Worm (Caenorhabditis elegans) whole organism, mixed stage, embryonic: ENCODE results near the gene mrps-17.

ENCODE experiments used
- M03D4.4 ChIP-seq: sonication (generic microtip); optimal IDR thresholded peaks from 2 replicates; lab custom pipeline; 2017; ENCODE audit warnings: mild to moderate bottlenecking, missing genetic modification characterization, missing compliant biosample characterization
- bed-3 ChIP-seq: fragments of 200-800 bp; sonication (Bioruptor generic); optimal IDR thresholded peaks from 3 replicates; lab custom pipeline; 2018; ENCODE audit warnings: mild to moderate bottlenecking, missing genetic modification characterization, moderate library complexity, missing compliant biosample characterization
- blmp-1 ChIP-seq: fragments of 150-350 bp; optimal IDR thresholded peaks from 2 replicates; lab custom pipeline; 2014; ENCODE audit warnings: missing biosample characterization, missing genetic modification characterization
- ceh-39 ChIP-seq: fragments of 150-350 bp; optimal IDR thresholded peaks from 2 replicates; lab custom pipeline; 2014; ENCODE audit warnings: missing biosample characterization, missing genetic modification characterization
- ceh-43 ChIP-seq: fragments of 200-800 bp; sonication (Bioruptor generic); optimal IDR thresholded peaks from 2 replicates; lab custom pipeline; 2018; ENCODE audit warnings: mild to moderate bottlenecking, missing genetic modification characterization, moderate library complexity, missing compliant biosample characterization
- ceh-83 ChIP-seq: fragments of 200-800 bp; sonication (Bioruptor generic); optimal IDR thresholded peaks from 2 replicates; lab custom pipeline; 2018; ENCODE audit warnings: mild to moderate bottlenecking, missing genetic modification characterization, missing compliant biosample characterization
- ces-1 ChIP-seq: fragments of 150-350 bp; optimal IDR thresholded peaks from 2 replicates; lab custom pipeline; 2014; ENCODE audit warnings: missing biosample characterization, missing genetic modification reagents, missing genetic modification characterization
- cnd-1 ChIP-seq: fragments of 200-800 bp; sonication (Bioruptor generic); optimal IDR thresholded peaks from 2 replicates; lab custom pipeline; 2018; ENCODE audit warnings: mild to moderate bottlenecking, missing genetic modification characterization, missing compliant biosample characterization
- drap-1 ChIP-seq: fragments of 200-800 bp; sonication (Bioruptor generic); optimal IDR thresholded peaks from 3 replicates; lab custom pipeline; 2018; ENCODE audit warnings: mild to moderate bottlenecking, missing genetic modification characterization, missing compliant biosample characterization
- elt-1 ChIP-seq: sonication (generic microtip); optimal IDR thresholded peaks from 2 replicates; lab custom pipeline; 2017; ENCODE audit warnings: missing genetic modification characterization, mild to moderate bottlenecking, missing compliant biosample characterization, antibody characterized with exemption, moderate library complexity, borderline replicate concordance; ENCODE audit not compliant: insufficient read depth
- elt-3 ChIP-seq: fragments of 150-350 bp; optimal IDR thresholded peaks from 2 replicates; lab custom pipeline; 2014; ENCODE audit warnings: missing biosample characterization, missing genetic modification characterization
- ham-2 ChIP-seq: fragments of 200-800 bp; sonication (Bioruptor generic); optimal IDR thresholded peaks from 2 replicates; lab custom pipeline; 2018; ENCODE audit warnings: mild to moderate bottlenecking, missing genetic modification characterization, missing compliant biosample characterization
- lin-13 ChIP-seq: fragments of 150-350 bp; optimal IDR thresholded peaks from 2 replicates; lab custom pipeline; 2014; ENCODE audit warnings: missing biosample characterization, missing genetic modification characterization
- lin-32 ChIP-seq: fragments of 200-800 bp; sonication (Bioruptor generic); optimal IDR thresholded peaks from 2 replicates; lab custom pipeline; 2018; ENCODE audit warnings: mild to moderate bottlenecking, missing genetic modification characterization, missing compliant biosample characterization
- lsy-2 ChIP-seq: fragments of 150-350 bp; optimal IDR thresholded peaks from 2 replicates; lab custom pipeline; 2014; ENCODE audit warnings: missing biosample characterization, missing genetic modification characterization
- mep-1 ChIP-seq: fragments of 150-350 bp; optimal IDR thresholded peaks from 2 replicates; lab custom pipeline; 2017; ENCODE audit warnings: missing biosample characterization, missing genetic modification reagents, missing genetic modification characterization, inconsistent platforms
- mls-2 ChIP-seq: sonication (generic microtip); optimal IDR thresholded peaks from 2 replicates; lab custom pipeline; 2016; ENCODE audit warnings: mild to moderate bottlenecking, missing genetic modification characterization, moderate library complexity, missing compliant biosample characterization
- nhr-2 ChIP-seq: fragments of 150-350 bp; optimal IDR thresholded peaks from 2 replicates; lab custom pipeline; 2014; ENCODE audit warnings: missing biosample characterization, missing genetic modification characterization
- nhr-28 ChIP-seq: fragments of 150-350 bp; optimal IDR thresholded peaks from 2 replicates; lab custom pipeline; 2014; ENCODE audit warnings: missing biosample characterization, missing genetic modification characterization
- nhr-76 ChIP-seq: sonication (generic microtip); optimal IDR thresholded peaks from 2 replicates; lab custom pipeline; 2017; ENCODE audit warnings: missing biosample characterization, missing genetic modification characterization
- pha-4 ChIP-seq: fragments of 150-350 bp; optimal IDR thresholded peaks from 2 replicates; lab custom pipeline; 2018; ENCODE audit warnings: missing biosample characterization, missing genetic modification reagents, missing genetic modification characterization
- sem-2 ChIP-seq: fragments of 200-800 bp; sonication (Bioruptor generic); optimal IDR thresholded peaks from 2 replicates; lab custom pipeline; 2018; ENCODE audit warnings: mild to moderate bottlenecking, missing genetic modification characterization, missing compliant biosample characterization
- snpc-4 ChIP-seq: fragments of 150-350 bp; optimal IDR thresholded peaks from 2 replicates; lab custom pipeline; 2014; ENCODE audit warnings: missing biosample characterization, missing genetic modification characterization
- sptf-1 ChIP-seq: sonication (generic microtip); optimal IDR thresholded peaks from 2 replicates; lab custom pipeline; 2017; ENCODE audit warnings: mild to moderate bottlenecking, missing genetic modification characterization, moderate library complexity, missing compliant biosample characterization
- tbx-8 ChIP-seq: fragments of 200-800 bp; sonication (Bioruptor generic); optimal IDR thresholded peaks from 2 replicates; lab custom pipeline; 2018; ENCODE audit warnings: mild to moderate bottlenecking, missing genetic modification characterization, moderate library complexity, missing compliant biosample characterization
- unc-120 ChIP-seq: sonication (generic microtip); optimal IDR thresholded peaks from 2 replicates; lab custom pipeline; 2017; ENCODE audit warnings: missing genetic modification characterization, missing compliant biosample characterization; ENCODE audit not compliant: poor library complexity, severe bottlenecking
- unc-39 ChIP-seq: fragments of 150-350 bp; optimal IDR thresholded peaks from 2 replicates; lab custom pipeline; 2014; ENCODE audit warnings: missing biosample characterization, missing genetic modification characterization
- unc-62 ChIP-seq: fragments of 150-350 bp; optimal IDR thresholded peaks from 2 replicates; lab custom pipeline; 2014; ENCODE audit warnings: missing biosample characterization, missing genetic modification reagents, missing genetic modification characterization
- zip-8 ChIP-seq: fragments of 150-350 bp; optimal IDR thresholded peaks from 2 replicates; lab custom pipeline; 2014; ENCODE audit warnings: missing biosample characterization, missing genetic modification characterization
- ztf-11 ChIP-seq: fragments of 150-350 bp; optimal IDR thresholded peaks from 2 replicates; lab custom pipeline; 2014; ENCODE audit warnings: missing biosample characterization, missing genetic modification characterization

Gene mrps-17

ce11 chrIII:6390644-6391043 lies 41.0 kb downstream of the mrps-17 start, which contains the start of gene smrc-1:
smrc-1 (plus strand) TSS chrIII:6390944.
- TF ChIP-seq nhr-2 (tag; lab: Kevin White, UChicago) (no peak), sptf-1 (no peak), unc-62 (GFP tag; lab: Kevin White, UChicago) (no peak), pha-4 (tag; lab: Kevin White, UChicago) (no peak), lin-13 (no peak), ceh-83 (GFP tag; lab: Kevin White, UChicago) (no peak), ces-1 (no peak), nhr-76 (tag; lab: Kevin White, UChicago) (no peak), elt-3 (tag; lab: Kevin White, UChicago) (no peak), blmp-1 (tag; lab: Kevin White, UChicago) (no peak), ham-2 (GFP tag; lab: Kevin White, UChicago) (no peak), lsy-2 (tag; lab: Kevin White, UChicago) (no peak), sem-2 (GFP tag; lab: Kevin White, UChicago) (no peak), ceh-43 (GFP tag; lab: Kevin White, UChicago) (no peak), unc-39 (no peak), mep-1 (tag; lab: Kevin White, UChicago) (no peak), M03D4.4 (no peak), unc-120 (tag; lab: Kevin White, UChicago) (no peak), bed-3 (no peak), zip-8 (tag; lab: Kevin White, UChicago) (no peak)

- TF ChIP-seq bed-3 (no peak), ceh-39 (tag; lab: Kevin White, UChicago) (no peak)
- TF ChIP-seq, all 35 proteins: peak for 0
Observed at ce11 chrIII:6389533-6389932, 42.1 kb downstream of the mrps-17 start, which contains the start of gene C16A3.2. C16A3.2 (plus strand) TSS chrIII:6389833.

- TF ChIP-seq ces-1: no peak
- TF ChIP-seq bed-3: no peak
- peak; percentile 95 for TF ChIP-seq lsy-2 (tag; lab: Kevin White, UChicago)
- TF ChIP-seq, all 35 proteins: peak for 1
Observed at ce11 chrIII:6382987-6383602, 48.5 kb downstream of the mrps-17 start, which contains the start of gene let-716. let-716 (plus strand) TSS chrIII:6383552.

ce11 chrIII:6381584-6382391 lies 49.8 kb downstream of the mrps-17 start, which contains the start of gene znf-622:
znf-622 (plus strand) TSS chrIII:6381634.
- TF ChIP-seq M03D4.4 (no peak), ceh-83 (GFP tag; lab: Kevin White, UChicago) (no peak), bed-3 (no peak), snpc-4 (tag; lab: Kevin White, UChicago) (no peak), cnd-1 (tag; lab: Kevin White, UChicago) (no peak), unc-120 (tag; lab: Kevin White, UChicago) (no peak), lin-13 (no peak), lin-32 (GFP tag; lab: Kevin White, UChicago) (no peak), mls-2 (no peak), ceh-43 (GFP tag; lab: Kevin White, UChicago) (no peak), elt-1 (tag; lab: Kevin White, UChicago) (no peak), elt-3 (tag; lab: Kevin White, UChicago) (no peak), tbx-8 (GFP tag; lab: Kevin White, UChicago) (no peak), drap-1 (GFP tag; lab: Kevin White, UChicago) (no peak), ceh-39 (tag; lab: Kevin White, UChicago) (no peak), ztf-11 (tag; lab: Kevin White, UChicago) (no peak), pha-4 (tag; lab: Kevin White, UChicago) (no peak), nhr-28 (no peak)
- TF ChIP-seq, all 35 proteins: peak for 0
